Worm (Caenorhabditis elegans): ENCODE results near the gene nspg-5.

nspg-5 gene

ce11 chrX:2942327-2942726 lies 39.5 kb upstream of the nspg-5 start:
- TF ChIP-seq snpc-4 (tag; optimal IDR thresholded peaks at IDR 0.05) (peak; percentile 71), ztf-11 (tag; optimal IDR thresholded peaks at IDR 0.05) (no peak), nhr-25 (tag; optimal IDR thresholded peaks at IDR 0.05) (no peak), nhr-21 (tag; optimal IDR thresholded peaks at IDR 0.05) (no peak), skn-1 (tag; optimal IDR thresholded peaks at IDR 0.05) (no peak), nhr-237 (tag; optimal IDR thresholded peaks at IDR 0.05) (no peak)

- TF ChIP-seq ceh-82 (tag; optimal IDR thresholded peaks at IDR 0.05), result no peak
- TF ChIP-seq mdl-1 (tag; optimal IDR thresholded peaks at IDR 0.05), result no peak
- no peak for TF ChIP-seq nhr-237 (tag; optimal IDR thresholded peaks at IDR 0.05)
- no peak for TF ChIP-seq mbf-1 (tag; optimal IDR thresholded peaks at IDR 0.05)
- TF ChIP-seq F13H6.1 (tag; optimal IDR thresholded peaks at IDR 0.05), result no peak
- no peak for TF ChIP-seq ZK546.5 (tag; optimal IDR thresholded peaks at IDR 0.05)
- no peak for TF ChIP-seq ceh-16 (tag; optimal IDR thresholded peaks at IDR 0.05)
- no peak for TF ChIP-seq lin-13 (GFP tag; optimal IDR thresholded peaks at IDR 0.05)
- no peak for TF ChIP-seq R02D3.7 (tag; optimal IDR thresholded peaks at IDR 0.05)
- no peak for TF ChIP-seq nhr-12 (tag; optimal IDR thresholded peaks at IDR 0.05)
- no peak for TF ChIP-seq fos-1 (tag; optimal IDR thresholded peaks at IDR 0.05)
- no peak for TF ChIP-seq unc-55 (GFP tag; optimal IDR thresholded peaks at IDR 0.05)
- TF ChIP-seq ama-1 (optimal IDR thresholded peaks at IDR 0.05), result no peak
Measured at ce11 chrX:2943611-2944010, 38.2 kb upstream of the nspg-5 start.

- no peak for TF ChIP-seq unc-39 (tag; optimal IDR thresholded peaks at IDR 0.05)
- no peak for TF ChIP-seq ZK546.5 (tag; optimal IDR thresholded peaks at IDR 0.05)
- TF ChIP-seq R02D3.7 (tag; optimal IDR thresholded peaks at IDR 0.05), result no peak
- TF ChIP-seq C34F6.9 (tag; optimal IDR thresholded peaks at IDR 0.05), result no peak
- no peak for TF ChIP-seq sma-9 (GFP tag; optimal IDR thresholded peaks at IDR 0.05)
- TF ChIP-seq sma-9 (tag; optimal IDR thresholded peaks at IDR 0.05), result no peak
- TF ChIP-seq unc-62 (GFP tag; optimal IDR thresholded peaks at IDR 0.05), result no peak
- no peak for TF ChIP-seq blmp-1 (tag; optimal IDR thresholded peaks at IDR 0.05; ENCODE audit: insufficient read depth)
Measured at ce11 chrX:2945950-2946349, 35.9 kb upstream of the nspg-5 start.

- no peak for TF ChIP-seq unc-55 (GFP tag; optimal IDR thresholded peaks at IDR 0.05)
- TF ChIP-seq ceh-82 (tag; optimal IDR thresholded peaks at IDR 0.05), result no peak
- TF ChIP-seq snpc-4 (tag; optimal IDR thresholded peaks at IDR 0.05), result no peak
- TF ChIP-seq fos-1 (tag; optimal IDR thresholded peaks at IDR 0.05), result peak; percentile 34
- TF ChIP-seq sem-4 (tag; optimal IDR thresholded peaks at IDR 0.05), result no peak
- no peak for TF ChIP-seq lin-11 (tag; optimal IDR thresholded peaks at IDR 0.05)
- TF ChIP-seq peb-1 (tag; optimal IDR thresholded peaks at IDR 0.05), result no peak
- no peak for TF ChIP-seq nhr-6 (tag; optimal IDR thresholded peaks at IDR 0.05)
- no peak for TF ChIP-seq lin-39 (tag; optimal IDR thresholded peaks at IDR 0.05)
- no peak for TF ChIP-seq mab-5 (tag; optimal IDR thresholded peaks at IDR 0.05)
- no peak for TF ChIP-seq nhr-237 (tag; optimal IDR thresholded peaks at IDR 0.05)
- no peak for TF ChIP-seq Y55F3AM.14 (GFP tag; optimal IDR thresholded peaks at IDR 0.05)
- TF ChIP-seq ceh-16 (tag; optimal IDR thresholded peaks at IDR 0.05), result no peak
- TF ChIP-seq nhr-23 (tag; optimal IDR thresholded peaks at IDR 0.05), result no peak
- no peak for TF ChIP-seq nhr-12 (tag; optimal IDR thresholded peaks at IDR 0.05)
- no peak for TF ChIP-seq alr-1 (tag; optimal IDR thresholded peaks at IDR 0.05)
- peak; percentile 36 for TF ChIP-seq blmp-1 (tag; optimal IDR thresholded peaks at IDR 0.05; ENCODE audit: insufficient read depth)
- no peak for TF ChIP-seq ama-1 (optimal IDR thresholded peaks at IDR 0.05)
- TF ChIP-seq nhr-129 (tag; optimal IDR thresholded peaks at IDR 0.05), result peak; percentile 31
- no peak for TF ChIP-seq dmd-4 (tag; optimal IDR thresholded peaks at IDR 0.05)
- TF ChIP-seq sma-9 (GFP tag; optimal IDR thresholded peaks at IDR 0.05), result peak; percentile 44
- no peak for TF ChIP-seq sma-9 (tag; optimal IDR thresholded peaks at IDR 0.05)
- peak; percentile 22 for TF ChIP-seq nhr-25 (tag; optimal IDR thresholded peaks at IDR 0.05)
- TF ChIP-seq nhr-11 (tag; optimal IDR thresholded peaks at IDR 0.05), result no peak
- no peak for TF ChIP-seq mbf-1 (tag; optimal IDR thresholded peaks at IDR 0.05)
- no peak for TF ChIP-seq ztf-11 (tag; optimal IDR thresholded peaks at IDR 0.05)
- TF ChIP-seq skn-1 (tag; optimal IDR thresholded peaks at IDR 0.05), result no peak
- TF ChIP-seq nhr-77 (tag; optimal IDR thresholded peaks at IDR 0.05), result no peak
- TF ChIP-seq C34F6.9 (tag; optimal IDR thresholded peaks at IDR 0.05), result no peak
- no peak for TF ChIP-seq unc-39 (tag; optimal IDR thresholded peaks at IDR 0.05)
- TF ChIP-seq elt-1 (tag; optimal IDR thresholded peaks at IDR 0.05), result no peak
- TF ChIP-seq aly-2 (tag; optimal IDR thresholded peaks at IDR 0.05), result no peak
- no peak for TF ChIP-seq zag-1 (tag; optimal IDR thresholded peaks at IDR 0.05)
- TF ChIP-seq unc-62 (GFP tag; optimal IDR thresholded peaks at IDR 0.05), result no peak
- TF ChIP-seq mdl-1 (tag; optimal IDR thresholded peaks at IDR 0.05), result no peak
- TF ChIP-seq gmeb-1 (tag; optimal IDR thresholded peaks at IDR 0.05), result no peak
- TF ChIP-seq elt-3 (tag; optimal IDR thresholded peaks at IDR 0.05), result no peak
- TF ChIP-seq R02D3.7 (tag; optimal IDR thresholded peaks at IDR 0.05), result no peak
- peak; percentile 38 for TF ChIP-seq nhr-21 (tag; optimal IDR thresholded peaks at IDR 0.05)
- peak; percentile 61 for TF ChIP-seq sma-3 (GFP tag; optimal IDR thresholded peaks at IDR 0.05)
- no peak for TF ChIP-seq ztf-1 (GFP tag; conservative IDR thresholded peaks at IDR 0.05)
- no peak for TF ChIP-seq F13H6.1 (tag; optimal IDR thresholded peaks at IDR 0.05)
- no peak for TF ChIP-seq lin-13 (GFP tag; optimal IDR thresholded peaks at IDR 0.05)
Measured at ce11 chrX:2946508-2947005, 35.3 kb upstream of the nspg-5 start, which contains the start of the genes Y41G9A.10 and Y41G9A.5. Gene Y41G9A.10, minus strand, starts transcription at chrX:2946558. Gene Y41G9A.5, plus strand, starts transcription at chrX:2946667.
